Worm (Caenorhabditis elegans): ENCODE results near the gene D1086.17.

DNA sequence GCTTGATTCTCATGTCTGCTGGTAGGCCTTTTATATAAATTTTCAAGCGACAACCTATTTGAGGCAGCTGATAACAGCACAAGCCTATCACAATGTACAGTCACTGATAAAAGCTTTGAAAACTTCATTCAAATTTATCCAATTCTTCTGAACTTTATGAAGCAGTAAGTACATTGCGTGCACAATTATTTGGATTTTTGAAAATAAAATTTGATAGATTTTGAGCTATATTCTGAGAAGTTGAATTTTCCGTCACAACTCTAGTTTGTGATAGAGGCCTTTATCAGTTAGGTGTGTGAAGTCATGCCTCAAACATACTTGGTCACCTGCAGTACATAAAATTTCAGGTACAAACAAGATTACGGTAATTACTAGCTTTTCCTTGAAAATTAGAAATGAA lies 49.0 kb upstream of the D1086.17 start, which contains the start of the genes mtl-2 and T08G5.1:
- TF ChIP-seq Y67H2A.10 (GFP tag; conservative IDR thresholded peaks at IDR 0.05), result no peak
- TF ChIP-seq unc-62 (GFP tag; optimal IDR thresholded peaks at IDR 0.05), result no peak
- no peak for TF ChIP-seq ztf-3 (GFP tag; optimal IDR thresholded peaks at IDR 0.05)
